Fruit fly (Drosophila melanogaster): Measurements from ENCODE around the gene Hr38.

DNA sequence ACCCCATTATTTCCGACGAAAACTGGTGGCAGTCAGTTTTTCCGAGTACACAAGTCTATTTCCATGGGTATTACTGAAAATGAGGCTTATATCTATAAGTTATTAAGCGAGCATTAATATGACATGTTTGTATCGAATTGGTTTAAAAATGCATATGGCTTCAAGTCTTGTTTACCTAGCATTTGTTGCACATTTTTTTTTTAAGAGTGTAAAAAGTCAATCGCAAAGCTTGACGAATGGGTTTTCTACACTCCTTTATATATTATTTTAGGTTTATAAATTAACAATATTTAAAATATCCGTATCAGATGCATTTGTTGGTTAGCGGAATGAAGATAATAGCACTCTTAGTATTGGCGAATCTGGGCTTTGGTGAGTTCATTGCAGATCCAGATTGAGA, 74.6 kb downstream of the Hr38 start, which contains the start of gene CG31680:
- TF ChIP-seq Clk (GFP tag; optimal IDR thresholded peaks at IDR 0.05), result no peak
- TF ChIP-seq cnc (optimal IDR thresholded peaks at IDR 0.05), result no peak
- no peak for TF ChIP-seq CG14711 (tag; optimal IDR thresholded peaks at IDR 0.05)
- no peak for TF ChIP-seq CG33017 (tag; optimal IDR thresholded peaks at IDR 0.05)
- no peak for TF ChIP-seq cic (GFP tag; optimal IDR thresholded peaks at IDR 0.05)
- no peak for TF ChIP-seq kay (GFP tag; ENCODE audit: borderline replicate concordance)
- TF ChIP-seq toe (GFP tag; optimal IDR thresholded peaks at IDR 0.05), result no peak
- TF ChIP-seq pad (GFP tag; optimal IDR thresholded peaks at IDR 0.05), result no peak
- TF ChIP-seq Crg-1 (GFP tag; optimal IDR thresholded peaks at IDR 0.05), result no peak
- no peak for TF ChIP-seq CG12768 (GFP tag; optimal IDR thresholded peaks at IDR 0.05)

Data from whole organism, adult.